Fruit fly (Drosophila melanogaster): ENCODE results near the gene Rrp6.
A peak's percentile ranks its signal among the peaks of the same experiment; 100 is the strongest.

The Rrp6 gene

dm6 chr3R:14898280-14898756 is 12.3 kb upstream of the Rrp6 start, which contains the start of the genes Nup93-2 and CG3817 (continued):
- 0 out of 2 replicates have a peak, but pooled peaks have one; percentile 30 for TF ChIP-seq dan (GFP tag; IDR thresholded peaks at IDR 0.05)
- TF ChIP-seq dmrt99B (tag; optimal IDR thresholded peaks at IDR 0.05), result no peak
- TF ChIP-seq br (optimal IDR thresholded peaks at IDR 0.05), result no peak
- TF ChIP-seq CG11398 (GFP tag; optimal IDR thresholded peaks at IDR 0.05), result no peak
- TF ChIP-seq vvl (GFP tag; IDR thresholded peaks at IDR 0.05), result peak; percentile 70
- TF ChIP-seq wek (GFP tag; optimal IDR thresholded peaks at IDR 0.05), result no peak
- no peak for TF ChIP-seq CG17568 (GFP tag; optimal IDR thresholded peaks at IDR 0.05)
- TF ChIP-seq Tbp (GFP tag; optimal IDR thresholded peaks at IDR 0.05), result no peak
- peak; percentile 17 for TF ChIP-seq CG12942 (GFP tag; optimal IDR thresholded peaks at IDR 0.05)
- no peak for TF ChIP-seq MESR4 (GFP tag; optimal IDR thresholded peaks at IDR 0.05)
- TF ChIP-seq gro (GFP tag; optimal IDR thresholded peaks at IDR 0.05), result peak; percentile 8
- peak; percentile 56 for TF ChIP-seq CG15269 (tag; optimal IDR thresholded peaks at IDR 0.05)
- peak; percentile 69; the same call in 2 of the 3 replicates for TF ChIP-seq ken (GFP tag; IDR thresholded peaks at IDR 0.05)
- peak; percentile 58 for TF ChIP-seq ewg (GFP tag; optimal IDR thresholded peaks at IDR 0.05)
- TF ChIP-seq unpg (GFP tag; optimal IDR thresholded peaks at IDR 0.05), result peak; percentile 76
- no peak for TF ChIP-seq TFAM (GFP tag; optimal IDR thresholded peaks at IDR 0.05)
- TF ChIP-seq Doc2 (GFP tag; IDR thresholded peaks at IDR 0.05), result no peak
- peak; percentile 89 for TF ChIP-seq sob (GFP tag; IDR thresholded peaks at IDR 0.05)
- TF ChIP-seq pho (GFP tag; optimal IDR thresholded peaks at IDR 0.05), result no peak
- TF ChIP-seq ash1 (GFP tag; optimal IDR thresholded peaks at IDR 0.05), result no peak
- TF ChIP-seq NfI (GFP tag; optimal IDR thresholded peaks at IDR 0.05), result peak; percentile 71
- TF ChIP-seq tup (GFP tag; optimal IDR thresholded peaks at IDR 0.05), result no peak
- TF ChIP-seq CG31365 (tag; optimal IDR thresholded peaks at IDR 0.05), result no peak
- TF ChIP-seq CG43689 (GFP tag; IDR thresholded peaks at IDR 0.05), result no peak
- TF ChIP-seq Doc3 (GFP tag; IDR thresholded peaks at IDR 0.05; ENCODE audit: partially characterized antibody), result peak; percentile 56; the same call in 2 of the 3 replicates
- TF ChIP-seq prd (optimal IDR thresholded peaks at IDR 0.05), result no peak
- TF ChIP-seq prd (GFP tag; IDR thresholded peaks at IDR 0.05), result peak; percentile 82
- peak; percentile 56 for TF ChIP-seq Usf (GFP tag; optimal IDR thresholded peaks at IDR 0.05)
- TF ChIP-seq NC2β (GFP tag; optimal IDR thresholded peaks at IDR 0.05), result no peak
- TF ChIP-seq CG9727 (GFP tag; optimal IDR thresholded peaks at IDR 0.05), result peak; percentile 61
- TF ChIP-seq corto (GFP tag; optimal IDR thresholded peaks at IDR 0.05), result no peak
- TF ChIP-seq Vsx1 (GFP tag; optimal IDR thresholded peaks at IDR 0.05), result no peak
- peak; percentile 13 for TF ChIP-seq CG12391 (tag; optimal IDR thresholded peaks at IDR 0.05)
- TF ChIP-seq CG8924 (tag; optimal IDR thresholded peaks at IDR 0.05), result peak; percentile 55
- no peak for TF ChIP-seq fru (optimal IDR thresholded peaks at IDR 0.05)
- TF ChIP-seq Scr (GFP tag; IDR thresholded peaks at IDR 0.05; ENCODE audit: partially characterized antibody), result peak; percentile 81
- TF ChIP-seq CG9797 (GFP tag; optimal IDR thresholded peaks at IDR 0.05), result peak; percentile 45
- peak; percentile 88 for TF ChIP-seq CG8290 (GFP tag; optimal IDR thresholded peaks at IDR 0.05)
- TF ChIP-seq CG8290 (tag; optimal IDR thresholded peaks at IDR 0.05), result peak in 1 of 2 experiments; percentile 49
- TF ChIP-seq CG14014 (GFP tag; IDR thresholded peaks at IDR 0.05), result 0 out of 2 replicates have a peak, but pooled peaks have one; percentile 16
- peak; percentile 20 for TF ChIP-seq CG16815 (GFP tag; optimal IDR thresholded peaks at IDR 0.05)
- TF ChIP-seq CoRest (tag; optimal IDR thresholded peaks at IDR 0.05), result peak; percentile 44
- TF ChIP-seq cg (GFP tag; optimal IDR thresholded peaks at IDR 0.05), result no peak
- peak; percentile 52; the same call in 1 of the 2 replicates for TF ChIP-seq Taf1 (GFP tag; IDR thresholded peaks at IDR 0.05)
- no peak for TF ChIP-seq abd-A (tag; optimal IDR thresholded peaks at IDR 0.05)
- TF ChIP-seq CG17912 (GFP tag; optimal IDR thresholded peaks at IDR 0.05), result no peak
- no peak for TF ChIP-seq Hand (GFP tag; optimal IDR thresholded peaks at IDR 0.05)
- TF ChIP-seq dati (GFP tag; IDR thresholded peaks at IDR 0.05), result no peak
- TF ChIP-seq ci (GFP tag; IDR thresholded peaks at IDR 0.05), result peak; percentile 38; the same call in 1 of the 3 replicates
- no peak for TF ChIP-seq Nf-YA (GFP tag; IDR thresholded peaks at IDR 0.05)
- no peak for TF ChIP-seq CG8478 (optimal IDR thresholded peaks at IDR 0.05)
- TF ChIP-seq hth (optimal IDR thresholded peaks at IDR 0.05), result no peak
